Worm (Caenorhabditis elegans) whole organism, L1 larva: ENCODE measurements around the gene set-15.

Source experiments
- ceh-63 ChIP-seq: fragments of 200-800 bp; sonication (Bioruptor generic); optimal IDR thresholded peaks from 2 replicates; lab custom pipeline; 2018; ENCODE audit warnings: mild to moderate bottlenecking, missing genetic modification characterization, missing compliant biosample characterization
- ceh-82 ChIP-seq, 3 experiments: fragments of 150-350 bp in 1 of 3; sonication (generic microtip) in 2 of 3; optimal IDR thresholded peaks; 2 replicates each; lab custom pipeline; 2014 to 2017; ENCODE audit warnings: missing biosample characterization in 3 of 3, missing genetic modification characterization in 3 of 3
- ceh-90 ChIP-seq: sonication (generic microtip); optimal IDR thresholded peaks from 2 replicates; lab custom pipeline; 2016; ENCODE audit warnings: missing genetic modification characterization, missing compliant biosample characterization
- dsc-1 ChIP-seq: sonication (generic microtip); optimal IDR thresholded peaks from 2 replicates; lab custom pipeline; 2016; ENCODE audit warnings: mild to moderate bottlenecking, missing genetic modification characterization, missing compliant biosample characterization
- efl-1 ChIP-seq, 4 experiments: fragments of 150-350 bp; optimal IDR thresholded peaks in 3 of 4; peaks in 1 of 4; 1 replicate in 1 of 4; 2 replicates in 3 of 4; lab custom pipeline; 2014; ENCODE audit warnings: missing biosample characterization in 2 of 4, missing genetic modification characterization in 2 of 4, missing genetic modification reagents in 2 of 4
- efl-3 ChIP-seq: fragments of 200-800 bp; sonication (Bioruptor generic); optimal IDR thresholded peaks from 2 replicates; lab custom pipeline; 2018; ENCODE audit warnings: mild to moderate bottlenecking, missing genetic modification characterization, missing compliant biosample characterization
- egl-27 ChIP-seq, 2 experiments: fragments of 150-350 bp in 1 of 2; sonication (generic microtip); optimal IDR thresholded peaks; 3 replicates each; lab custom pipeline; 2017 to 2018; ENCODE audit warnings: missing biosample characterization in 2 of 2, missing genetic modification characterization in 2 of 2, missing genetic modification reagents in 2 of 2
- elt-2 ChIP-seq: sonication (generic microtip); optimal IDR thresholded peaks from 2 replicates; lab custom pipeline; 2016; ENCODE audit warnings: missing genetic modification characterization, mild to moderate bottlenecking, inconsistent platforms, missing compliant biosample characterization, missing genetic modification reagents
- elt-3 ChIP-seq, 6 experiments: fragments of 150-350 bp in 1 of 6; sonication (generic microtip); optimal IDR thresholded peaks; 2 replicates each; lab custom pipeline; 2017 to 2018; ENCODE audit warnings: missing biosample characterization in 6 of 6, missing genetic modification characterization in 6 of 6, inconsistent platforms in 1 of 6
- ets-5 ChIP-seq: fragments of 200-800 bp; sonication (Bioruptor generic); IDR thresholded peaks from 2 replicates; pipeline ENCODE4 v1.3.6; 2022; ENCODE audit warnings: missing genetic modification characterization, missing compliant biosample characterization
- fos-1 ChIP-seq: fragments of 150-350 bp; optimal IDR thresholded peaks from 2 replicates; lab custom pipeline; 2014; ENCODE audit warnings: missing biosample characterization, missing genetic modification characterization
- grh-1 ChIP-seq: fragments of 200-800 bp; sonication (Bioruptor generic); IDR thresholded peaks from 2 replicates; pipeline ENCODE4 v1.3.6; 2022; ENCODE audit warnings: missing genetic modification reagents, missing genetic modification characterization, missing compliant biosample characterization
- hlh-17 ChIP-seq: fragments of 200-800 bp; sonication (Bioruptor generic); optimal IDR thresholded peaks from 2 replicates; lab custom pipeline; 2018; ENCODE audit warnings: missing genetic modification characterization, mild to moderate bottlenecking, missing compliant biosample characterization, moderate library complexity, borderline replicate concordance
- hlh-4 ChIP-seq: sonication (generic microtip); optimal IDR thresholded peaks from 2 replicates; lab custom pipeline; 2016; ENCODE audit warnings: mild to moderate bottlenecking, missing genetic modification characterization, missing compliant biosample characterization
- hpl-2 ChIP-seq: fragments of 150-350 bp; optimal IDR thresholded peaks from 2 replicates; lab custom pipeline; 2014; ENCODE audit warnings: missing biosample characterization, missing genetic modification reagents, missing genetic modification characterization
- irx-1 ChIP-seq: sonication (generic microtip); optimal IDR thresholded peaks from 2 replicates; lab custom pipeline; 2016; ENCODE audit warnings: missing genetic modification characterization, missing compliant biosample characterization
- isw-1 ChIP-seq: fragments of 200-800 bp; sonication (Bioruptor generic); IDR thresholded peaks from 2 replicates; pipeline ENCODE4 v1.3.6; 2022; ENCODE audit warnings: missing genetic modification characterization, missing compliant biosample characterization
- lin-13 ChIP-seq: fragments of 150-350 bp; optimal IDR thresholded peaks from 2 replicates; lab custom pipeline; 2014; ENCODE audit warnings: missing biosample characterization, missing genetic modification reagents, missing genetic modification characterization
- lin-15B ChIP-seq: fragments of 150-350 bp; sonication (generic microtip); optimal IDR thresholded peaks from 3 replicates; lab custom pipeline; 2014; ENCODE audit warnings: missing biosample characterization, missing genetic modification characterization
- lin-35 ChIP-seq, 2 experiments: fragments of 150-350 bp; optimal IDR thresholded peaks; 2 replicates each; lab custom pipeline; 2014; ENCODE audit warnings: missing biosample characterization in 2 of 2, missing genetic modification characterization in 2 of 2, missing genetic modification reagents in 2 of 2
- lir-3 ChIP-seq: sonication (generic microtip); optimal IDR thresholded peaks from 2 replicates; lab custom pipeline; 2016; ENCODE audit warnings: mild to moderate bottlenecking, missing genetic modification characterization, moderate library complexity, missing compliant biosample characterization; ENCODE audit not compliant: poor library complexity
- lsy-2 ChIP-seq, 2 experiments: fragments of 150-350 bp; optimal IDR thresholded peaks; 2 replicates each; lab custom pipeline; 2014; ENCODE audit warnings: missing biosample characterization in 2 of 2, missing genetic modification characterization in 2 of 2
- mab-9 ChIP-seq: fragments of 200-800 bp; sonication (Bioruptor generic); IDR thresholded peaks from 2 replicates; pipeline ENCODE4 v1.3.6; 2022; ENCODE audit warnings: missing genetic modification reagents, missing genetic modification characterization, missing compliant biosample characterization
- nhr-11 ChIP-seq: fragments of 150-350 bp; optimal IDR thresholded peaks from 2 replicates; lab custom pipeline; 2014; ENCODE audit warnings: missing biosample characterization, missing genetic modification characterization
- nhr-20 ChIP-seq: sonication (generic microtip); optimal IDR thresholded peaks from 2 replicates; lab custom pipeline; 2016; ENCODE audit warnings: mild to moderate bottlenecking, missing genetic modification characterization, missing compliant biosample characterization
- nhr-237 ChIP-seq: fragments of 150-350 bp; optimal IDR thresholded peaks from 2 replicates; lab custom pipeline; 2014; ENCODE audit warnings: missing biosample characterization, missing genetic modification characterization
- nhr-28 ChIP-seq: fragments of 150-350 bp; optimal IDR thresholded peaks from 2 replicates; lab custom pipeline; 2014; ENCODE audit warnings: missing biosample characterization, missing genetic modification characterization
- nhr-47 ChIP-seq: sonication (generic microtip); optimal IDR thresholded peaks from 2 replicates; lab custom pipeline; 2016; ENCODE audit warnings: mild to moderate bottlenecking, missing genetic modification characterization, moderate library complexity, missing compliant biosample characterization
- nhr-71 ChIP-seq: sonication (generic microtip); optimal IDR thresholded peaks from 2 replicates; lab custom pipeline; 2016; ENCODE audit warnings: mild to moderate bottlenecking, missing genetic modification characterization, moderate library complexity, missing compliant biosample characterization
- nhr-76 ChIP-seq: sonication (generic microtip); optimal IDR thresholded peaks from 2 replicates; lab custom pipeline; 2017; ENCODE audit warnings: missing biosample characterization, missing genetic modification characterization
- nhr-85 ChIP-seq: sonication (generic microtip); peaks from one replicate; lab custom pipeline; 2016; ENCODE audit warnings: missing genetic modification characterization, inconsistent platforms, missing compliant biosample characterization
- pqm-1 ChIP-seq: sonication (generic microtip); optimal IDR thresholded peaks from 3 replicates; lab custom pipeline; 2017; ENCODE audit warnings: missing biosample characterization, missing genetic modification characterization
- rnt-1 ChIP-seq: sonication (generic microtip); optimal IDR thresholded peaks from 2 replicates; lab custom pipeline; 2016; ENCODE audit warnings: mild to moderate bottlenecking, missing genetic modification characterization, moderate library complexity, missing compliant biosample characterization
- skn-1 ChIP-seq: fragments of 150-350 bp; optimal IDR thresholded peaks from 2 replicates; lab custom pipeline; 2014; ENCODE audit warnings: missing biosample characterization, missing genetic modification characterization
- snu-23 ChIP-seq: sonication (generic microtip); optimal IDR thresholded peaks from 2 replicates; lab custom pipeline; 2016; ENCODE audit warnings: missing genetic modification characterization, missing compliant biosample characterization
- sox-4 ChIP-seq: sonication (generic microtip); optimal IDR thresholded peaks from 2 replicates; lab custom pipeline; 2016; ENCODE audit warnings: missing genetic modification characterization, missing compliant biosample characterization
- sptf-1 ChIP-seq: fragments of 150-350 bp; optimal IDR thresholded peaks from 2 replicates; lab custom pipeline; 2014; ENCODE audit warnings: missing biosample characterization, missing genetic modification characterization
- swsn-7 ChIP-seq: sonication (generic microtip); optimal IDR thresholded peaks from 2 replicates; lab custom pipeline; 2016; ENCODE audit warnings: missing genetic modification characterization, missing compliant biosample characterization
- unc-62 ChIP-seq: fragments of 150-350 bp; optimal IDR thresholded peaks from 2 replicates; lab custom pipeline; 2014; ENCODE audit warnings: missing biosample characterization, missing genetic modification reagents, missing genetic modification characterization
- unc-98 ChIP-seq: fragments of 200-800 bp; sonication (Bioruptor generic); IDR thresholded peaks from 2 replicates; pipeline ENCODE4 v1.3.6; 2022; ENCODE audit warnings: missing genetic modification characterization, missing compliant biosample characterization
- vab-15 ChIP-seq: sonication (generic microtip); optimal IDR thresholded peaks from 2 replicates; lab custom pipeline; 2017; ENCODE audit warnings: missing genotype, mild to moderate bottlenecking, missing genetic modification characterization, missing compliant biosample characterization
- zip-4 ChIP-seq: fragments of 200-800 bp; sonication (Bioruptor generic); optimal IDR thresholded peaks from 2 replicates; lab custom pipeline; 2018; ENCODE audit warnings: mild to moderate bottlenecking, missing genetic modification characterization, moderate library complexity, missing compliant biosample characterization
- ztf-4 ChIP-seq: fragments of 150-350 bp; optimal IDR thresholded peaks from 2 replicates; lab custom pipeline; 2014; ENCODE audit warnings: missing biosample characterization, missing genetic modification characterization

set-15 gene

ce11 chrIV:4745422-4745821 lies 34.6 kb downstream of the set-15 start, which contains the start of gene timm-17B.1 (continued):
- TF ChIP-seq elt-2 (tag; lab: Kevin White, UChicago), result peak; percentile 26
- no peak for TF ChIP-seq hlh-4 (tag; lab: Kevin White, UChicago)
- TF ChIP-seq nhr-76, result no peak
- TF ChIP-seq hlh-17, result no peak
- TF ChIP-seq nhr-28, result no peak
- TF ChIP-seq zip-4 (GFP tag; lab: Kevin White, UChicago), result no peak
- TF ChIP-seq nhr-20 (tag; lab: Kevin White, UChicago), result peak; percentile 73
- TF ChIP-seq ceh-82 (tag; optimal IDR thresholded peaks at IDR 0.05; lab: Kevin White, UChicago), result peak; percentile 72 to 79 (median 78)
- no peak for TF ChIP-seq ceh-63 (GFP tag; lab: Kevin White, UChicago)
- peak; percentile 83 for TF ChIP-seq snu-23
- peak; percentile 49 for TF ChIP-seq skn-1 (tag; lab: Kevin White, UChicago)
- peak; percentile 80 for TF ChIP-seq rnt-1 (tag; lab: Kevin White, UChicago)
- TF ChIP-seq mab-9, result 0 out of 2 replicates have a peak, but pooled peaks have one; percentile 40
- no peak for TF ChIP-seq pqm-1
- no peak for TF ChIP-seq sptf-1 (tag; lab: Kevin White, UChicago)
- TF ChIP-seq lin-15B, result peak; percentile 50
- TF ChIP-seq egl-27 (tag; optimal IDR thresholded peaks at IDR 0.05; lab: Kevin White, UChicago), result no peak
- TF ChIP-seq unc-62 (GFP tag; lab: Kevin White, UChicago), result no peak
- no peak for TF ChIP-seq efl-3 (GFP tag; lab: Kevin White, UChicago)
- TF ChIP-seq hpl-2 (GFP tag; lab: Kevin White, UChicago), result peak; percentile 36
- peak; percentile 24 for TF ChIP-seq fos-1 (tag; lab: Kevin White, UChicago)
- TF ChIP-seq nhr-11, result peak; percentile 51
- TF ChIP-seq nhr-237, result no peak
- TF ChIP-seq lin-35 (GFP tag; optimal IDR thresholded peaks at IDR 0.05; lab: Kevin White, UChicago), result peak; percentile 78 to 83
- no peak for TF ChIP-seq lin-13 (GFP tag; lab: Kevin White, UChicago)
- peak; percentile 79 for TF ChIP-seq nhr-85
- TF ChIP-seq isw-1 (GFP tag; lab: Robert Waterston, UW), result peak; percentile 75
- TF ChIP-seq dsc-1 (tag; lab: Kevin White, UChicago), result peak; percentile 72
- TF ChIP-seq ztf-4 (tag; lab: Kevin White, UChicago), result peak; percentile 35
- peak; percentile 34 for TF ChIP-seq ceh-90 (tag; lab: Kevin White, UChicago)
- peak; percentile 96 for TF ChIP-seq lsy-2 (tag; optimal IDR thresholded peaks at IDR 0.05; lab: Kevin White, UChicago)

ce11 chrIV:4744167-4744566 lies 35.9 kb downstream of the set-15 start, which contains the start of gene hoe-1:
Gene hoe-1, minus strand, starts transcription at chrIV:4744267.
- TF ChIP-seq lir-3 (no peak), efl-1 (optimal IDR thresholded peaks at IDR 0.05; lab: Kevin White, UChicago) (no peak), efl-1 (GFP tag; optimal IDR thresholded peaks at IDR 0.05 in 1 of 2; lab: Kevin White, UChicago) (peak in 1 of 2 experiments; percentile 24)

- no peak for TF ChIP-seq efl-1 (optimal IDR thresholded peaks at IDR 0.05; lab: Kevin White, UChicago)
- peak in 1 of 2 experiments; percentile 91 for TF ChIP-seq efl-1 (GFP tag; optimal IDR thresholded peaks at IDR 0.05 in 1 of 2; lab: Kevin White, UChicago)
- no peak for TF ChIP-seq unc-98 (GFP tag; lab: Robert Waterston, UW)
Measured at ce11 chrIV:4742480-4742879, 37.5 kb downstream of the set-15 start.

- no peak for TF ChIP-seq nhr-85
- TF ChIP-seq nhr-11, result no peak
- TF ChIP-seq, all 84 proteins: peak for 0
Measured at ce11 chrIV:4737258-4737657, 42.8 kb downstream of the set-15 start, which contains the start of gene fbxb-78. Gene fbxb-78, plus strand, starts transcription at chrIV:4737558.

- TF ChIP-seq irx-1 (tag; lab: Kevin White, UChicago) (peak; percentile 85), nhr-85 (peak; percentile 95), ets-5 (peak; percentile 75; the same call in 1 of the 2 replicates), nhr-20 (tag; lab: Kevin White, UChicago) (peak; percentile 93), swsn-7 (tag; lab: Kevin White, UChicago) (peak; percentile 90), unc-98 (GFP tag; lab: Robert Waterston, UW) (peak; percentile 99), lin-13 (GFP tag; lab: Kevin White, UChicago) (peak; percentile 39), skn-1 (tag; lab: Kevin White, UChicago) (peak; percentile 9), vab-15 (peak; percentile 32), mab-9 (peak; percentile 98), ztf-4 (tag; lab: Kevin White, UChicago) (peak; percentile 7), ceh-90 (tag; lab: Kevin White, UChicago) (peak; percentile 64), fos-1 (tag; lab: Kevin White, UChicago) (peak; percentile 8), nhr-71 (tag; lab: Kevin White, UChicago) (peak; percentile 97), snu-23 (peak; percentile 89), sox-4 (tag; lab: Kevin White, UChicago) (peak; percentile 82), nhr-47 (tag; lab: Kevin White, UChicago) (peak; percentile 98), lin-15B (peak; percentile 61), nhr-11 (peak; percentile 28), elt-3 (tag; optimal IDR thresholded peaks at IDR 0.05; lab: Kevin White, UChicago) (peak in 1 of 6 experiments; percentile 61), grh-1 (peak; percentile 99)
Measured at ce11 chrIV:4727935-4728334, 52.1 kb downstream of the set-15 start.
